Fruit fly (Drosophila melanogaster): ENCODE data around the gene CG15306.

dm6 chrX:10367372-10367771 is 35.8 kb upstream of the CG15306 start, which contains the start of gene CG32679:
- no peak for TF ChIP-seq CG8478 (optimal IDR thresholded peaks at IDR 0.05)
- TF ChIP-seq usp (GFP tag; optimal IDR thresholded peaks at IDR 0.05), result no peak
- TF ChIP-seq Dll (optimal IDR thresholded peaks at IDR 0.05), result no peak
- TF ChIP-seq pan (optimal IDR thresholded peaks at IDR 0.05), result no peak
